Worm (Caenorhabditis elegans) whole organism, midembryonic: ENCODE measurements around the gene F14H8.8.

Experiments used
- T22C8.4 ChIP-seq: fragments of 200-800 bp; sonication (Bioruptor generic); IDR thresholded peaks from 2 replicates; pipeline ENCODE4 v1.3.6; 2022; ENCODE audit warnings: missing genetic modification characterization, missing compliant biosample characterization
- cog-1 ChIP-seq: sonication (generic microtip); optimal IDR thresholded peaks from 2 replicates; lab custom pipeline; 2016; ENCODE audit warnings: missing genetic modification characterization, missing compliant biosample characterization
- flt-1 ChIP-seq: fragments of 200-800 bp; sonication (Bioruptor generic); IDR thresholded peaks from 2 replicates; pipeline ENCODE4 v1.3.6; 2022; ENCODE audit warnings: missing genetic modification characterization, missing compliant biosample characterization
- klf-2 ChIP-seq: fragments of 200-800 bp; sonication (Bioruptor generic); conservative IDR thresholded peaks from 2 replicates; pipeline ENCODE4 v1.3.6; 2022; ENCODE audit warnings: missing genetic modification reagents, missing genetic modification characterization, missing compliant biosample characterization
- med-1 ChIP-seq: sonication (generic microtip); optimal IDR thresholded peaks from 2 replicates; lab custom pipeline; 2017; ENCODE audit warnings: missing genetic modification characterization, mild to moderate bottlenecking, missing compliant biosample characterization, antibody characterized with exemption, missing genetic modification reagents; ENCODE audit not compliant: insufficient read depth
- ref-1 ChIP-seq: fragments of 200-800 bp; sonication (Bioruptor generic); conservative IDR thresholded peaks from 2 replicates; pipeline ENCODE4 v1.3.6; 2022; ENCODE audit warnings: missing genetic modification reagents, missing genetic modification characterization, missing compliant biosample characterization
- tab-1 ChIP-seq: fragments of 200-800 bp; sonication (Bioruptor generic); IDR thresholded peaks from 2 replicates; pipeline ENCODE4 v1.3.6; 2022; ENCODE audit warnings: missing genetic modification characterization, missing compliant biosample characterization
- ztf-23 ChIP-seq: fragments of 200-800 bp; sonication (Bioruptor generic); IDR thresholded peaks from 2 replicates; pipeline ENCODE4 v1.3.6; 2022; ENCODE audit warnings: missing genetic modification reagents, missing genetic modification characterization, missing compliant biosample characterization
- ztf-29 ChIP-seq: fragments of 200-800 bp; sonication (Bioruptor generic); IDR thresholded peaks from 2 replicates; pipeline ENCODE4 v1.3.6; 2022; ENCODE audit warnings: missing genetic modification reagents, missing genetic modification characterization, missing compliant biosample characterization

F14H8.8 gene

ce11 chrV:15052368-15052767, 23.1 kb downstream of the F14H8.8 start, which contains the start of the genes fbxa-82 and C25D7.5:
fbxa-82 (minus strand) TSS chrV:15052530.
C25D7.5 (plus strand) TSS chrV:15052650.
- TF ChIP-seq med-1 (GFP tag; lab: Kevin White, UChicago) (no peak), T22C8.4 (GFP tag; lab: Robert Waterston, UW) (no peak), flt-1 (GFP tag; lab: Robert Waterston, UW) (no peak), ref-1 (GFP tag; lab: Robert Waterston, UW) (no peak), tab-1 (GFP tag; lab: Robert Waterston, UW) (no peak), cog-1 (tag; lab: Kevin White, UChicago) (no peak), ztf-29 (no peak), klf-2 (GFP tag; lab: Robert Waterston, UW) (no peak), ztf-23 (GFP tag; lab: Robert Waterston, UW) (no peak)

- no peak for TF ChIP-seq ztf-23 (GFP tag; lab: Robert Waterston, UW)
- no peak for TF ChIP-seq klf-2 (GFP tag; lab: Robert Waterston, UW)
- TF ChIP-seq flt-1 (GFP tag; lab: Robert Waterston, UW), result no peak
- no peak for TF ChIP-seq ref-1 (GFP tag; lab: Robert Waterston, UW)
- TF ChIP-seq ztf-29, result no peak
Measured at ce11 chrV:15054733-15055132, 25.5 kb downstream of the F14H8.8 start.

- TF ChIP-seq med-1 (GFP tag; lab: Kevin White, UChicago) (no peak), T22C8.4 (GFP tag; lab: Robert Waterston, UW) (no peak), tab-1 (GFP tag; lab: Robert Waterston, UW) (no peak), flt-1 (GFP tag; lab: Robert Waterston, UW) (no peak)
Measured at ce11 chrV:15055873-15056272, 26.6 kb downstream of the F14H8.8 start, which contains the start of gene C25D7.16. C25D7.16 (plus strand) TSS chrV:15056173.

- TF ChIP-seq med-1 (GFP tag; lab: Kevin White, UChicago) (no peak), cog-1 (tag; lab: Kevin White, UChicago) (no peak), ztf-23 (GFP tag; lab: Robert Waterston, UW) (no peak), flt-1 (GFP tag; lab: Robert Waterston, UW) (no peak), ztf-29 (no peak), klf-2 (GFP tag; lab: Robert Waterston, UW) (no peak), ref-1 (GFP tag; lab: Robert Waterston, UW) (no peak), T22C8.4 (GFP tag; lab: Robert Waterston, UW) (no peak), tab-1 (GFP tag; lab: Robert Waterston, UW) (no peak)
Measured at ce11 chrV:15056346-15056839, 27.1 kb downstream of the F14H8.8 start.

ce11 chrV:15057724-15058123, 28.5 kb downstream of the F14H8.8 start:
- TF ChIP-seq ztf-23 (GFP tag; lab: Robert Waterston, UW) (no peak), flt-1 (GFP tag; lab: Robert Waterston, UW) (no peak), med-1 (GFP tag; lab: Kevin White, UChicago) (no peak), ztf-29 (no peak), T22C8.4 (GFP tag; lab: Robert Waterston, UW) (no peak), klf-2 (GFP tag; lab: Robert Waterston, UW) (no peak), ref-1 (GFP tag; lab: Robert Waterston, UW) (no peak), tab-1 (GFP tag; lab: Robert Waterston, UW) (no peak), cog-1 (tag; lab: Kevin White, UChicago) (no peak)

- TF ChIP-seq T22C8.4 (GFP tag; lab: Robert Waterston, UW) (no peak), tab-1 (GFP tag; lab: Robert Waterston, UW) (no peak), klf-2 (GFP tag; lab: Robert Waterston, UW) (no peak), ztf-23 (GFP tag; lab: Robert Waterston, UW) (no peak), flt-1 (GFP tag; lab: Robert Waterston, UW) (no peak), ztf-29 (no peak), ref-1 (GFP tag; lab: Robert Waterston, UW) (no peak), med-1 (GFP tag; lab: Kevin White, UChicago) (no peak), cog-1 (tag; lab: Kevin White, UChicago) (no peak)
Measured at ce11 chrV:15058423-15058822, 29.2 kb downstream of the F14H8.8 start.

- TF ChIP-seq tab-1 (GFP tag; lab: Robert Waterston, UW) (no peak), ref-1 (GFP tag; lab: Robert Waterston, UW) (no peak), med-1 (GFP tag; lab: Kevin White, UChicago) (no peak), klf-2 (GFP tag; lab: Robert Waterston, UW) (no peak), flt-1 (GFP tag; lab: Robert Waterston, UW) (no peak), T22C8.4 (GFP tag; lab: Robert Waterston, UW) (no peak), ztf-23 (GFP tag; lab: Robert Waterston, UW) (no peak), cog-1 (tag; lab: Kevin White, UChicago) (no peak), ztf-29 (no peak)
Measured at ce11 chrV:15058965-15059364, 29.7 kb downstream of the F14H8.8 start.

- TF ChIP-seq tab-1 (GFP tag; lab: Robert Waterston, UW), result no peak
- no peak for TF ChIP-seq T22C8.4 (GFP tag; lab: Robert Waterston, UW)
- TF ChIP-seq flt-1 (GFP tag; lab: Robert Waterston, UW), result no peak
- no peak for TF ChIP-seq ztf-29
- TF ChIP-seq ref-1 (GFP tag; lab: Robert Waterston, UW), result no peak
- no peak for TF ChIP-seq cog-1 (tag; lab: Kevin White, UChicago)
- TF ChIP-seq ztf-23 (GFP tag; lab: Robert Waterston, UW), result no peak
- TF ChIP-seq klf-2 (GFP tag; lab: Robert Waterston, UW), result no peak
- no peak for TF ChIP-seq med-1 (GFP tag; lab: Kevin White, UChicago)
Measured at ce11 chrV:15059534-15059933, 30.3 kb downstream of the F14H8.8 start, which contains the start of the genes mcm-3 and C25D7.15. mcm-3 (minus strand) TSS chrV:15059599. C25D7.15 (plus strand) TSS chrV:15059808.

- TF ChIP-seq T22C8.4 (GFP tag; lab: Robert Waterston, UW) (no peak), cog-1 (tag; lab: Kevin White, UChicago) (no peak), flt-1 (GFP tag; lab: Robert Waterston, UW) (no peak), tab-1 (GFP tag; lab: Robert Waterston, UW) (no peak), ztf-29 (no peak), ref-1 (GFP tag; lab: Robert Waterston, UW) (no peak), klf-2 (GFP tag; lab: Robert Waterston, UW) (no peak), ztf-23 (GFP tag; lab: Robert Waterston, UW) (no peak), med-1 (GFP tag; lab: Kevin White, UChicago) (no peak)
Measured at ce11 chrV:15060595-15060994, 31.3 kb downstream of the F14H8.8 start.
